Worm (Caenorhabditis elegans) whole organism, L3 larva: ENCODE measurements around the gene cest-13.

ENCODE experiments used
- jun-1 ChIP-seq: fragments of 150-350 bp; optimal IDR thresholded peaks from 2 replicates; lab custom pipeline; 2014; ENCODE audit warnings: missing biosample characterization, missing genetic modification reagents, missing genetic modification characterization
- unc-39 ChIP-seq: sonication (generic microtip); optimal IDR thresholded peaks from 4 replicates; lab custom pipeline; 2017; ENCODE audit warnings: missing biosample characterization, missing genetic modification characterization

- no peak for TF ChIP-seq unc-39 (tag; lab: Kevin White, UChicago)
- TF ChIP-seq jun-1, result no peak
Measured at ce11 chrX:13717053-13717671, 42.9 kb upstream of the cest-13 start, which contains the start of gene shc-3.
